Worm (Caenorhabditis elegans) whole organism, L3 larva: Measurements from ENCODE around the gene F20H11.4.

ENCODE experiments used
- ceh-28 ChIP-seq: fragments of 150-350 bp; optimal IDR thresholded peaks from 2 replicates; lab custom pipeline; 2014; ENCODE audit warnings: missing biosample characterization, missing genetic modification reagents, missing genetic modification characterization
- ceh-9 ChIP-seq: sonication (generic microtip); optimal IDR thresholded peaks from 2 replicates; lab custom pipeline; 2018; ENCODE audit warnings: missing biosample characterization, missing genetic modification characterization
- elt-1 ChIP-seq: fragments of 150-350 bp; optimal IDR thresholded peaks from 2 replicates; lab custom pipeline; 2014; ENCODE audit warnings: missing biosample characterization, missing genetic modification characterization
- elt-2 ChIP-seq: sonication (generic microtip); optimal IDR thresholded peaks from 2 replicates; lab custom pipeline; 2016; ENCODE audit warnings: missing genetic modification reagents, mild to moderate bottlenecking, missing genetic modification characterization, missing compliant biosample characterization
- mdl-1 ChIP-seq: fragments of 150-350 bp; optimal IDR thresholded peaks from 2 replicates; lab custom pipeline; 2014; ENCODE audit warnings: missing biosample characterization, missing genetic modification characterization
- nfya-1 ChIP-seq: sonication (generic microtip); optimal IDR thresholded peaks from 2 replicates; lab custom pipeline; 2017; ENCODE audit warnings: missing genetic modification characterization, mild to moderate bottlenecking, missing compliant biosample characterization, antibody characterized with exemption, moderate library complexity; ENCODE audit not compliant: insufficient read depth
- nhr-12 ChIP-seq: fragments of 150-350 bp; optimal IDR thresholded peaks from 2 replicates; lab custom pipeline; 2014; ENCODE audit warnings: missing biosample characterization, missing genetic modification characterization
- nhr-237 ChIP-seq: fragments of 150-350 bp; optimal IDR thresholded peaks from 2 replicates; lab custom pipeline; 2014; ENCODE audit warnings: missing biosample characterization, missing genetic modification characterization
- nhr-76 ChIP-seq: fragments of 150-350 bp; sonication (generic microtip); optimal IDR thresholded peaks from 5 replicates; lab custom pipeline; 2014; ENCODE audit warnings: missing biosample characterization, missing genetic modification characterization
- pha-4 ChIP-seq: fragments of 150-350 bp; optimal IDR thresholded peaks from 2 replicates; lab custom pipeline; 2014; ENCODE audit warnings: missing biosample characterization, missing genetic modification reagents, missing genetic modification characterization
- unc-62 ChIP-seq: fragments of 150-350 bp; sonication (generic microtip); optimal IDR thresholded peaks from 4 replicates; lab custom pipeline; 2014; ENCODE audit warnings: missing biosample characterization, missing genetic modification reagents, missing genetic modification characterization
- ztf-11 ChIP-seq: fragments of 150-350 bp; optimal IDR thresholded peaks from 2 replicates; lab custom pipeline; 2014; ENCODE audit warnings: missing biosample characterization, missing genetic modification characterization

DNA sequence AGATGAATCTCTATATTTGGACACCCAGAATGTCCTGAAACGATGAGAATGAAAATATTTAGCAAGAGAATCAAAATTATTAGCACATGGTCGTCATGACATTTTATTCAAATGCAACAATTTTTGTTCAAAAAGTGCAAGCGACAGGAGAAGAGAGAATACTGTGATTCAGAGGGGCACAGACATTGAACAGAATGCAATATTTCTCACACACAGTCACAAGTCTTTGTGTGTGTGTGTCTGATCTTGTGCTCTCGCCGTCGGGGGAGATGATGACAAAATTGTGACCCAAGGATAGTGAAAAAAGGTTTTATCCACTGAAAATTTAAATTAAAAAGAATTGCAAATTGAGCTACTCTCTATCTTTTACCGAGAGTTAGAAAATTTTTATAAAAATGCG, 5.2 kb upstream of the F20H11.4 start:
- TF ChIP-seq nfya-1 (tag; lab: Kevin White, UChicago) (no peak), ceh-28 (no peak), mdl-1 (tag; lab: Kevin White, UChicago) (no peak), pha-4 (tag; lab: Kevin White, UChicago) (no peak), nhr-76 (tag; lab: Kevin White, UChicago) (no peak), elt-1 (tag; lab: Kevin White, UChicago) (no peak), nhr-237 (tag; lab: Kevin White, UChicago) (no peak), ztf-11 (tag; lab: Kevin White, UChicago) (no peak), nhr-12 (tag; lab: Kevin White, UChicago) (no peak), ceh-9 (no peak), unc-62 (GFP tag; lab: Kevin White, UChicago) (no peak), elt-2 (tag; lab: Kevin White, UChicago) (no peak)
